Fruit fly (Drosophila melanogaster) whole organism, wandering third instar larva: ENCODE measurements around the gene CG13713.

Source experiments
- OdsH ChIP-seq: fragments of 200-800 bp; sonication (Bioruptor generic); optimal IDR thresholded peaks from 2 replicates; lab custom pipeline; 2016; ENCODE audit warnings: missing biosample characterization, mild to moderate bottlenecking, missing genetic modification characterization
- dsf ChIP-seq: sonication (Bioruptor generic); optimal IDR thresholded peaks from 2 replicates; lab custom pipeline; 2016; ENCODE audit warnings: missing biosample characterization, missing genetic modification characterization, borderline replicate concordance
- pan ChIP-seq: fragments of >200 bp; optimal IDR thresholded peaks from 2 replicates; lab custom pipeline; 2017
- psq ChIP-seq: fragments of 200-800 bp; sonication (Bioruptor generic); optimal IDR thresholded peaks from 3 replicates; lab custom pipeline; 2017; ENCODE audit warnings: missing biosample characterization, mild to moderate bottlenecking, missing genetic modification characterization, moderate library complexity

- TF ChIP-seq pan (no peak), OdsH (no peak), psq (GFP tag; lab: Kevin White, UChicago) (no peak), dsf (GFP tag; lab: Kevin White, UChicago) (no peak)
Measured at dm6 chr3L:4720510-4721157, 23.2 kb downstream of the CG13713 start.
